Fruit fly (Drosophila melanogaster) whole organism, prepupa: Measurements from ENCODE around the gene Gga.

Experiments used
- CG10631 ChIP-seq: fragments of 200-800 bp; sonication (Bioruptor generic); optimal IDR thresholded peaks from 2 replicates; lab custom pipeline; 2016; ENCODE audit warnings: missing biosample characterization, missing genetic modification characterization
- CG11902 ChIP-seq: fragments of 200-800 bp; sonication (Bioruptor generic); optimal IDR thresholded peaks from 3 replicates; lab custom pipeline; 2016; ENCODE audit warnings: missing biosample characterization, missing genetic modification characterization
- CG15336 ChIP-seq: fragments of 200-800 bp; sonication (Bioruptor generic); IDR thresholded peaks from 2 replicates; pipeline ENCODE4 v1.3.6; 2022; ENCODE audit warnings: missing biosample characterization, missing genetic modification characterization
- CG32006 ChIP-seq: fragments of 200-800 bp; sonication (Bioruptor generic); optimal IDR thresholded peaks from 3 replicates; lab custom pipeline; 2017; ENCODE audit warnings: missing biosample characterization, mild to moderate bottlenecking, missing genetic modification characterization
- CG3919 ChIP-seq: fragments of 200-800 bp; sonication (Bioruptor generic); optimal IDR thresholded peaks from 3 replicates; lab custom pipeline; 2016; ENCODE audit warnings: missing biosample characterization, missing genetic modification characterization
- CG4318 ChIP-seq: fragments of 200-800 bp; sonication (Bioruptor generic); optimal IDR thresholded peaks from 3 replicates; lab custom pipeline; 2017; ENCODE audit warnings: missing biosample characterization, mild to moderate bottlenecking, missing genetic modification characterization
- CG6163 ChIP-seq: fragments of 200-800 bp; sonication (Bioruptor generic); IDR thresholded peaks from 3 replicates; pipeline ENCODE4 v1.3.6; 2022; ENCODE audit warnings: missing biosample characterization, missing genetic modification characterization
- CG6276 ChIP-seq: fragments of 200-800 bp; sonication (Bioruptor generic); optimal IDR thresholded peaks from 2 replicates; lab custom pipeline; 2017; ENCODE audit warnings: missing biosample characterization, mild to moderate bottlenecking, missing genetic modification characterization
- CG8119 ChIP-seq: fragments of 200-800 bp; sonication (Bioruptor generic); IDR thresholded peaks from 3 replicates; pipeline ENCODE4 v1.3.6; 2022; ENCODE audit warnings: missing biosample characterization, missing genetic modification characterization
- CG8632 ChIP-seq: fragments of 200-800 bp; sonication (Bioruptor generic); optimal IDR thresholded peaks from 3 replicates; lab custom pipeline; 2016; ENCODE audit warnings: missing biosample characterization, missing genetic modification characterization
- Ets96B ChIP-seq: fragments of 200-800 bp; optimal IDR thresholded peaks from 2 replicates; lab custom pipeline; 2019; ENCODE audit warnings: missing biosample characterization, mild to moderate bottlenecking, missing genetic modification characterization, moderate library complexity
- Gug ChIP-seq: fragments of 200-800 bp; sonication (Bioruptor generic); IDR thresholded peaks from 2 replicates; pipeline ENCODE4 v1.3.6; 2022; ENCODE audit warnings: missing biosample characterization, missing genetic modification characterization
- Hr38 ChIP-seq: sonication (Bioruptor generic); optimal IDR thresholded peaks from 2 replicates; lab custom pipeline; 2016; ENCODE audit warnings: missing biosample characterization, missing genetic modification characterization
- Hr39 ChIP-seq: fragments of 200-800 bp; sonication (Bioruptor generic); optimal IDR thresholded peaks from 2 replicates; lab custom pipeline; 2016; ENCODE audit warnings: missing biosample characterization, missing genetic modification characterization
- Hr4 ChIP-seq: fragments of 200-800 bp; sonication (Bioruptor generic); optimal IDR thresholded peaks from 3 replicates; lab custom pipeline; 2016; ENCODE audit warnings: missing biosample characterization, missing genetic modification characterization
- OdsH ChIP-seq: fragments of 200-800 bp; sonication (Bioruptor generic); optimal IDR thresholded peaks from 3 replicates; lab custom pipeline; 2016; ENCODE audit warnings: missing biosample characterization, missing genetic modification characterization
- achi ChIP-seq: fragments of 200-800 bp; sonication (Bioruptor generic); optimal IDR thresholded peaks from 3 replicates; lab custom pipeline; 2016; ENCODE audit warnings: missing biosample characterization, missing genetic modification characterization
- acj6 ChIP-seq: fragments of 200-800 bp; sonication (Bioruptor generic); optimal IDR thresholded peaks from 3 replicates; lab custom pipeline; 2016; ENCODE audit warnings: missing biosample characterization, missing genetic modification characterization
- dac ChIP-seq: fragments of 200-800 bp; sonication (Bioruptor generic); optimal IDR thresholded peaks from 2 replicates; lab custom pipeline; 2017; ENCODE audit warnings: missing biosample characterization, mild to moderate bottlenecking, missing genetic modification characterization
- dsx ChIP-seq: fragments of 200-800 bp; optimal IDR thresholded peaks from 3 replicates; lab custom pipeline; 2019; ENCODE audit warnings: missing biosample characterization, mild to moderate bottlenecking, missing genetic modification characterization, moderate library complexity; ENCODE audit not compliant: poor library complexity, severe bottlenecking
- eg ChIP-seq: fragments of 200-800 bp; sonication (Bioruptor generic); IDR thresholded peaks from 3 replicates; pipeline ENCODE4 v1.3.6; 2022; ENCODE audit warnings: missing biosample characterization, missing genetic modification characterization
- fd59A ChIP-seq: fragments of 200-800 bp; sonication (Bioruptor generic); optimal IDR thresholded peaks from 2 replicates; lab custom pipeline; 2017; ENCODE audit warnings: missing biosample characterization, mild to moderate bottlenecking, missing genetic modification characterization, missing genetic modification reagents
- fd85E ChIP-seq: fragments of 200-800 bp; sonication (Bioruptor generic); optimal IDR thresholded peaks from 3 replicates; lab custom pipeline; 2016; ENCODE audit warnings: missing biosample characterization, missing genetic modification characterization
- net ChIP-seq: fragments of 200-800 bp; sonication (Bioruptor generic); optimal IDR thresholded peaks from 3 replicates; lab custom pipeline; 2016; ENCODE audit warnings: missing biosample characterization, missing genetic modification characterization
- pdm3 ChIP-seq: fragments of 200-800 bp; sonication (Bioruptor generic); optimal IDR thresholded peaks from 3 replicates; lab custom pipeline; 2016; ENCODE audit warnings: missing biosample characterization, missing genetic modification characterization
- ss ChIP-seq, 2 experiments: fragments of 200-800 bp; sonication (Bioruptor generic); optimal IDR thresholded peaks; 2 replicates in 1 of 2; 3 replicates in 1 of 2; lab custom pipeline; 2017 to 2018; ENCODE audit warnings: mild to moderate bottlenecking in 2 of 2, missing biosample characterization in 2 of 2, missing genetic modification characterization in 2 of 2, moderate library complexity in 1 of 2
- topi ChIP-seq: fragments of 200-800 bp; sonication (Bioruptor generic); optimal IDR thresholded peaks from 3 replicates; lab custom pipeline; 2016; ENCODE audit warnings: missing biosample characterization, missing genetic modification characterization
- vri ChIP-seq: fragments of 200-800 bp; sonication (Bioruptor generic); optimal IDR thresholded peaks from 3 replicates; lab custom pipeline; 2016; ENCODE audit warnings: missing biosample characterization, mild to moderate bottlenecking, missing genetic modification characterization

The Gga gene

dm6 chrX:9652006-9652405 lies 51.2 kb downstream of the Gga start (continued):
- TF ChIP-seq CG32006 (peak; percentile 58), dac (no peak), Gug (GFP tag; lab: Robert Waterston, UW) (no peak), CG3919 (GFP tag; lab: Kevin White, UChicago) (peak; percentile 49), Hr39 (GFP tag; lab: Kevin White, UChicago) (no peak), fd85E (no peak), ss (GFP tag; optimal IDR thresholded peaks at IDR 0.05; lab: Kevin White, UChicago) (peak in 1 of 2 experiments; percentile 53), fd59A (peak; percentile 40), CG11902 (GFP tag; lab: Kevin White, UChicago) (peak; percentile 11), CG8632 (GFP tag; lab: Kevin White, UChicago) (peak; percentile 3), Hr38 (GFP tag; lab: Kevin White, UChicago) (no peak), Ets96B (tag; lab: Kevin White, UChicago) (peak; percentile 33), eg (peak; percentile 54; the same call in 1 of the 3 replicates), CG6276 (GFP tag; lab: Kevin White, UChicago) (peak; percentile 29), dsx (peak; percentile 38), topi (GFP tag; lab: Kevin White, UChicago) (peak; percentile 1), vri (GFP tag; lab: Kevin White, UChicago) (no peak), Hr4 (GFP tag; lab: Kevin White, UChicago) (peak; percentile 24)

DNA sequence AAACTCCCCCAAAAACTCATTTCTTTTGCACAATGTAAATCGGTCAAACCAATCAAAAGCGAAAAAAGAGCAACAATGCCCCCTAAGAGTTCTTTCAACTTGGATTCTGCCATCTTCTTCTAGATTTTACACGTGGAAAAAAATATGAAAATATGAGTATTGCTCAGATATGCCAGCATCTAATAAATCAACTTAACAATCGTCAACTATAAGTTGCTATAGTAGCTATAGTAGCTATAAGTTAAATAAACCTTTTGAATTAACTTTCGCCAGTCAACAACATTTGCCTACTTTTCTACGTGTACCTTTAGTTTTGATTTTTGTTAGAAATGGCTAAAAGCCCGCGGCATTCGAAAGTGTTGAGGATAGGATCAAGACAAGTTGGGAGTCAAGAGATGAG lies 52.4 kb downstream of the Gga start:
- TF ChIP-seq CG3919 (GFP tag; lab: Kevin White, UChicago) (peak; percentile 6), OdsH (GFP tag; lab: Kevin White, UChicago) (peak; percentile 8), dsx (no peak), acj6 (GFP tag; lab: Kevin White, UChicago) (no peak), ss (GFP tag; optimal IDR thresholded peaks at IDR 0.05; lab: Kevin White, UChicago) (no peak), Hr4 (GFP tag; lab: Kevin White, UChicago) (peak; percentile 66), CG8119 (GFP tag; lab: Robert Waterston, UW) (peak; percentile 47; the same call in 2 of the 3 replicates), net (no peak), Gug (GFP tag; lab: Robert Waterston, UW) (no peak), achi (GFP tag; lab: Kevin White, UChicago) (peak; percentile 30), CG15336 (GFP tag; lab: Robert Waterston, UW) (peak; percentile 48; the same call in 1 of the 2 replicates), CG32006 (peak; percentile 53), CG10631 (GFP tag; lab: Kevin White, UChicago) (peak; percentile 25), CG4318 (GFP tag; lab: Kevin White, UChicago) (peak; percentile 36), CG6163 (GFP tag; lab: Robert Waterston, UW) (peak; percentile 44; the same call in 1 of the 3 replicates), eg (peak; percentile 45; the same call in 1 of the 3 replicates), pdm3 (peak; percentile 13)
